Fruit fly (Drosophila melanogaster): ENCODE data around the gene dpr19.

dpr19 gene

DNA sequence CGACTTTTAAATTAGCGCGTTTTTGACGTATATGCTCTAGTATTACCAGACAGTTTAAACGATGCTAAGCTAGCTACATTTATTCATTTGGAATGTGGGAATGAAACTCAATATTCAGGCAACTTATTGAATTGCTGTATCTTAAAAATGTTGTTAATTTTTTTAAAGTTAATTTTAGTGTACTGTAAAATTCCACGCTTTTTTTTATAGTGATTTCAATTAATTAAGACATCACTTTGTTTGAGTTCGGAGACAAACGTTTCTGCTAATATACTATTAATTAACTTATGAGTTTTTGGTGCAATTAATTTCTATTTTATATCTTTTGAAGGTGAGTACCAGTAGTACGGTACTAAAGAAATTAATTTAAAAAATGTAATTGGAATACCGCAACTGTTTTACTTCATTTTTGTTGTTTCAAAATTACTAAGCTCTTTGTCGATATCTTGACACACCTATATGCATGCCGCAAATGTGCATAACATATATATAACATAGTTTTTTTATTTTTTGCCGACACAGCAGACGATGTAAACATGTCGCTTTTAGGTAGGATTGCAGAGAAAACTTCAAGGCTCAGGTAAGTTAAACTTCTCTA, 10.3 kb downstream of the dpr19 start, which contains the start of the genes Cdk1 and mRpS7 (continued):
- TF ChIP-seq az2 (GFP tag; optimal IDR thresholded peaks at IDR 0.05): peak; percentile 67
- TF ChIP-seq Sry-β (GFP tag; optimal IDR thresholded peaks at IDR 0.05): no peak
- peak; percentile 65 for TF ChIP-seq CG7372 (GFP tag; IDR thresholded peaks at IDR 0.05)
- TF ChIP-seq MBD-R2 (GFP tag; IDR thresholded peaks at IDR 0.05): 0 out of 2 replicates have a peak, but pooled peaks have one; percentile 18
- peak; percentile 63 for TF ChIP-seq B-H1 (GFP tag; IDR thresholded peaks at IDR 0.05)
- TF ChIP-seq Oaz (GFP tag; IDR thresholded peaks at IDR 0.05): peak; percentile 45
- peak; percentile 70 for TF ChIP-seq CG14014 (GFP tag; IDR thresholded peaks at IDR 0.05)
- TF ChIP-seq Dll (GFP tag; IDR thresholded peaks at IDR 0.05; ENCODE audit: partially characterized antibody): no peak
- peak; percentile 15; the same call in 1 of the 2 replicates for TF ChIP-seq stc (GFP tag; IDR thresholded peaks at IDR 0.05)
- TF ChIP-seq CG8359 (GFP tag; optimal IDR thresholded peaks at IDR 0.05; ENCODE audit: borderline replicate concordance): peak; percentile 27
- TF ChIP-seq CG4617 (GFP tag; optimal IDR thresholded peaks at IDR 0.05; ENCODE audit: borderline replicate concordance): peak; percentile 23
- peak; percentile 75 for TF ChIP-seq CG18599 (GFP tag; optimal IDR thresholded peaks at IDR 0.05)
- peak; percentile 34 for TF ChIP-seq da (GFP tag; optimal IDR thresholded peaks at IDR 0.05)
- TF ChIP-seq HmgZ (tag; optimal IDR thresholded peaks at IDR 0.05): peak; percentile 51
- TF ChIP-seq Kr (GFP tag; optimal IDR thresholded peaks at IDR 0.05): no peak
- TF ChIP-seq pho (GFP tag; optimal IDR thresholded peaks at IDR 0.05): peak; percentile 63
- TF ChIP-seq sisA (GFP tag; IDR thresholded peaks at IDR 0.05): peak; percentile 38; the same call in 1 of the 2 replicates
- peak; percentile 89 for TF ChIP-seq phol (tag; optimal IDR thresholded peaks at IDR 0.05)
- TF ChIP-seq CG6765 (GFP tag; optimal IDR thresholded peaks at IDR 0.05): no peak
- peak; percentile 77 for TF ChIP-seq fd96Cb (tag; optimal IDR thresholded peaks at IDR 0.05)
- TF ChIP-seq CG5245 (GFP tag; optimal IDR thresholded peaks at IDR 0.05): peak; percentile 30
- TF ChIP-seq usp (GFP tag; optimal IDR thresholded peaks at IDR 0.05): no peak
- peak; percentile 66 for TF ChIP-seq gcm (GFP tag; optimal IDR thresholded peaks at IDR 0.05)
- TF ChIP-seq CG2199 (GFP tag; IDR thresholded peaks at IDR 0.05): no peak
- peak; percentile 54; the same call in 1 of the 2 replicates for TF ChIP-seq Awh (GFP tag; IDR thresholded peaks at IDR 0.05)
- TF ChIP-seq jigr1 (GFP tag; IDR thresholded peaks at IDR 0.05): peak; percentile 65; the same call in 1 of the 3 replicates
- TF ChIP-seq ftz-f1 (GFP tag; optimal IDR thresholded peaks at IDR 0.05): no peak
- TF ChIP-seq CG2120 (GFP tag; optimal IDR thresholded peaks at IDR 0.05): peak; percentile 80
- TF ChIP-seq Stat92E (GFP tag; optimal IDR thresholded peaks at IDR 0.05): no peak
- TF ChIP-seq jing (GFP tag; optimal IDR thresholded peaks at IDR 0.05): no peak
- TF ChIP-seq CG33557 (GFP tag; optimal IDR thresholded peaks at IDR 0.05): peak; percentile 40
- TF ChIP-seq CG3847 (GFP tag; IDR thresholded peaks at IDR 0.05): peak; percentile 51; the same call in 1 of the 2 replicates
- no peak for TF ChIP-seq knrl (GFP tag; IDR thresholded peaks at IDR 0.05; ENCODE audit: partially characterized antibody)
- peak; percentile 54 for TF ChIP-seq al (GFP tag; IDR thresholded peaks at IDR 0.05)
- no peak for TF ChIP-seq Nf-YA (GFP tag; IDR thresholded peaks at IDR 0.05)
- peak; percentile 52 for TF ChIP-seq CG10565 (GFP tag; optimal IDR thresholded peaks at IDR 0.05)
- no peak for TF ChIP-seq CrebB (tag; optimal IDR thresholded peaks at IDR 0.05)
- TF ChIP-seq CG34376 (GFP tag; optimal IDR thresholded peaks at IDR 0.05): no peak
- TF ChIP-seq CG8388 (GFP tag; optimal IDR thresholded peaks at IDR 0.05): peak; percentile 79
- no peak for TF ChIP-seq Optix (GFP tag; IDR thresholded peaks at IDR 0.05)
- no peak for TF ChIP-seq CG31365 (tag; optimal IDR thresholded peaks at IDR 0.05)
- TF ChIP-seq Sry-δ (GFP tag; optimal IDR thresholded peaks at IDR 0.05): peak; percentile 32
- peak; percentile 59 for TF ChIP-seq D19B (GFP tag; optimal IDR thresholded peaks at IDR 0.05)
- TF ChIP-seq bigmax (GFP tag; optimal IDR thresholded peaks at IDR 0.05): no peak
- TF ChIP-seq Med (GFP tag): peak; percentile 86
- TF ChIP-seq dpn (GFP tag; optimal IDR thresholded peaks at IDR 0.05): peak; percentile 29 to 62
- TF ChIP-seq nom (GFP tag; optimal IDR thresholded peaks at IDR 0.05): no peak
- peak in 1 of 3 experiments; percentile 72 for TF ChIP-seq lola (GFP tag; optimal IDR thresholded peaks at IDR 0.05)
- peak; percentile 70 for TF ChIP-seq CG1602 (GFP tag; optimal IDR thresholded peaks at IDR 0.05)
